Fruit fly (Drosophila melanogaster) whole organism: ENCODE results near the gene CG33230.

ENCODE experiments used
- CG8478 ChIP-seq: fragments of >200 bp; optimal IDR thresholded peaks from 2 replicates; lab custom pipeline; 2018; ENCODE audit warnings: inconsistent platforms
- Dll ChIP-seq: fragments of >200 bp; optimal IDR thresholded peaks from 2 replicates; lab custom pipeline; 2017
- EcR ChIP-seq, 2 experiments: fragments of >200 bp; optimal IDR thresholded peaks; 2 replicates each; lab custom pipeline; 2017; ENCODE audit warnings: missing biosample characterization in 2 of 2, missing genetic modification characterization in 2 of 2, missing genetic modification reagents in 2 of 2
- pan ChIP-seq: fragments of >200 bp; optimal IDR thresholded peaks from 2 replicates; lab custom pipeline; 2017
- psq ChIP-seq: fragments of >200 bp; optimal IDR thresholded peaks from 2 replicates; lab custom pipeline; 2017
- usp ChIP-seq: fragments of >200 bp; optimal IDR thresholded peaks from 2 replicates; lab custom pipeline; 2017; ENCODE audit warnings: missing biosample characterization, missing genetic modification characterization, mixed read lengths

CG33230 gene

dm6 chr3L:1580821-1581220, 37.4 kb upstream of the CG33230 start:
- TF ChIP-seq pan (lab: Kevin White, UChicago) (no peak), EcR (GFP tag; optimal IDR thresholded peaks at IDR 0.05; lab: Kevin White, UChicago) (no peak), Dll (lab: Kevin White, UChicago) (no peak), psq (lab: Kevin White, UChicago) (no peak), usp (GFP tag; lab: Kevin White, UChicago) (no peak), CG8478 (lab: Kevin White, UChicago) (no peak)

- TF ChIP-seq CG8478 (lab: Kevin White, UChicago) (no peak), EcR (GFP tag; optimal IDR thresholded peaks at IDR 0.05; lab: Kevin White, UChicago) (no peak), usp (GFP tag; lab: Kevin White, UChicago) (no peak), pan (lab: Kevin White, UChicago) (no peak), Dll (lab: Kevin White, UChicago) (no peak), psq (lab: Kevin White, UChicago) (no peak)
Observed at dm6 chr3L:1584003-1584402, 34.2 kb upstream of the CG33230 start.

dm6 chr3L:1584781-1585180, 33.4 kb upstream of the CG33230 start:
- no peak for TF ChIP-seq psq (lab: Kevin White, UChicago)
- TF ChIP-seq EcR (GFP tag; optimal IDR thresholded peaks at IDR 0.05; lab: Kevin White, UChicago), result no peak
- TF ChIP-seq Dll (lab: Kevin White, UChicago), result no peak
- no peak for TF ChIP-seq usp (GFP tag; lab: Kevin White, UChicago)
- TF ChIP-seq pan (lab: Kevin White, UChicago), result no peak
- no peak for TF ChIP-seq CG8478 (lab: Kevin White, UChicago)

DNA sequence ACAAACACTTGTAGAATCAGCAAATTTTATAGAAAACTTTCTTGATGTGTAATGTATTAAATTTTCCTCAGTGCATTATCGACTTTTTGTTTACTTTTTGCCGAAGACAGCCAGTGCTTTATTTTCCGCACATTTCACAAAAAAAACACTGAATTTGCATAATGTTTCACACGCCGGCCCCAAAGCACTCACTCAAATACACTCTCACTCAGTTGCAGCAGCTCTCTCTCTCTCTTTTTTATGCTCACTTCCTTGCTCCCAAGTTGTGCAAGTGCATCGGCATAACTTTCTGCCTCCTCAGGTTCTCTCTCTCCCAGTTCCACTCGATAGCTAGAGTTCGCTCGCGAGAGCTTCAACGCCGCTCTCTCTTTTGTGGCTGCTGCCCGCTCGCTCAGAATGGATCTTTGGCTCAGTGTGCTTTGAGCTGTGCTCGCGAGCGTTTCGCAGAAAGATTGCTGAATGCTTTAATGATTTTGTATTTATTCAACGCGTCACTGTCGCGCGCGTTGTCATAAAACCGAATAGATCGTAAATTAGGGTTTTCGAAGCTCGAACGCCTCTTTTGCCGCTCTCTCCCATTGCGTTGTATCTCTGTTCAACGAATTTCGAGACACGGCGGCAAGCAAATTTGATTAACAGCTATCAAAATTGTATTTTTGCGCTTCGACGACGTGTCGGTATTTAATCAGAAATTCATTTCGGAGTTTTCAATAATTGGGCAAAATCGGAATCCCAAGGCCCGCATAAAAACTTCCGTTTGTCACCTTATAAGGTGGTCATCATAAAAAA, 31.8 kb upstream of the CG33230 start:
- TF ChIP-seq CG8478 (lab: Kevin White, UChicago) (no peak), Dll (lab: Kevin White, UChicago) (peak; percentile 99)

DNA sequence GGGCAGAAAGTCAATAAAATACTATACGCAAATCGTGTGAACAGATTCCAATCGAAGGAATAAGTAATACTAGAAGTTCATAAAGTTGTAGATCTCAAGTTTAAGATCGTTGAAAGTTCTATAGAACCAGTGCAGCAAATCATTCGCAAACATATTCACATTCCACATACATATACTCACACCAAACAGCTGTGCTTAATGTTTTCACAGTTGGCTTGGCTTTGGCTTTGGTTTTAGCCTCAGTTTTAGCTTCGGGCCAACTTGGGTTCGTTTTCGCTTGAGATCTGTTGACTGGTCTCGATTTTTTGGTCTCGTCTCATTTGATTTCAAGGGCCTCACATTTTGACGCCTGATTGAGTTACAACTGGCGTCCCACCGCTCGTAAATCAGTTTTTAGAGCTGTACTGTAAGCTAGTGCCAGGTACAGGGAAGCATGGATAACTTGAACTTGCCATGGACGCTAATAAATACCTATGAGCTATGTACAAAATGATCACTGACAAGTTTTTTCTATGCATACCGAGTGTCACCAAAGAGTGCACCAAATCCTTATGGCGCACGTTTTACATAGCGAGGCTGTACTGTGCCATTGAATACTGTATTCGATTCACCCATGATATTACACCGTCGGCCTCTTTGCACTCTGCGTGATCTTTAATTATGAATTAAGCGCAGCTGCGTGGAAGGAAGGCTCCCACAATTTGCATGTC, 30.9 kb upstream of the CG33230 start:
- TF ChIP-seq Dll (lab: Kevin White, UChicago), result no peak
- no peak for TF ChIP-seq psq (lab: Kevin White, UChicago)
- TF ChIP-seq usp (GFP tag; lab: Kevin White, UChicago), result no peak
- no peak for TF ChIP-seq pan (lab: Kevin White, UChicago)
- no peak for TF ChIP-seq CG8478 (lab: Kevin White, UChicago)
- no peak for TF ChIP-seq EcR (GFP tag; optimal IDR thresholded peaks at IDR 0.05; lab: Kevin White, UChicago)

DNA sequence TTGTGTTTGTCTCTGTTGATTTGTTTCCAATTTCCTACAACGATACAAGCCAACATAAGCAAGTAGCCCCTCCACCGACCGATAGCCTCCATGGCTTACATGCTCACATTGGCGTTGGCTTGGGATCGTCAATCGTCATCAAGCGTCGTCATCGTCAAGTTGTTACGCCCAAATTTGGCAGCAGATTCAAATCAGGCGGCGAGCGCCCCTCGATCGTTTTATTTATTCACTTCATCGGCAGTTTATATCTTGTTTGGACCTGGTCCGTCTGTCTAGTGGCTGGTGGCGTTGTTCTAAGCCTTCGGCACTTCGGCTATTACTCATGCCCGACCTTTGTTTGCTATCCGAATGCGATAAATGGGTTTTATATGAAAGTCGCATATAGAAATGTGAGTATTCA, 28.0 kb upstream of the CG33230 start:
- no peak for TF ChIP-seq psq (lab: Kevin White, UChicago)
- no peak for TF ChIP-seq usp (GFP tag; lab: Kevin White, UChicago)
- no peak for TF ChIP-seq EcR (GFP tag; optimal IDR thresholded peaks at IDR 0.05; lab: Kevin White, UChicago)

dm6 chr3L:1591692-1592371, 26.4 kb upstream of the CG33230 start:
- TF ChIP-seq psq (lab: Kevin White, UChicago) (no peak), usp (GFP tag; lab: Kevin White, UChicago) (no peak), EcR (GFP tag; optimal IDR thresholded peaks at IDR 0.05; lab: Kevin White, UChicago) (no peak), CG8478 (lab: Kevin White, UChicago) (no peak), pan (lab: Kevin White, UChicago) (no peak), Dll (lab: Kevin White, UChicago) (no peak)

- TF ChIP-seq Dll (lab: Kevin White, UChicago) (no peak), EcR (GFP tag; optimal IDR thresholded peaks at IDR 0.05; lab: Kevin White, UChicago) (no peak), pan (lab: Kevin White, UChicago) (no peak), usp (GFP tag; lab: Kevin White, UChicago) (no peak), psq (lab: Kevin White, UChicago) (no peak), CG8478 (lab: Kevin White, UChicago) (no peak)
Observed at dm6 chr3L:1592822-1593452, 25.3 kb upstream of the CG33230 start.

dm6 chr3L:1602064-1602832, 16.0 kb upstream of the CG33230 start, which contains the start of gene CG12104:
CG12104 (minus strand) TSS chr3L:1602674.
- TF ChIP-seq CG8478 (lab: Kevin White, UChicago) (no peak), Dll (lab: Kevin White, UChicago) (no peak), usp (GFP tag; lab: Kevin White, UChicago) (no peak), psq (lab: Kevin White, UChicago) (no peak), EcR (GFP tag; optimal IDR thresholded peaks at IDR 0.05; lab: Kevin White, UChicago) (no peak), pan (lab: Kevin White, UChicago) (no peak)

dm6 chr3L:1602833-1603128, 15.4 kb upstream of the CG33230 start, which contains the start of the genes CG18170 and CG33791:
CG18170 (plus strand) TSS chr3L:1602954.
CG33791 (plus strand) TSS chr3L:1602954.
- TF ChIP-seq Dll (lab: Kevin White, UChicago) (no peak), CG8478 (lab: Kevin White, UChicago) (no peak), psq (lab: Kevin White, UChicago) (no peak), usp (GFP tag; lab: Kevin White, UChicago) (no peak), pan (lab: Kevin White, UChicago) (no peak), EcR (GFP tag; optimal IDR thresholded peaks at IDR 0.05; lab: Kevin White, UChicago) (no peak)
